Fruit fly (Drosophila melanogaster) whole organism, embryonic: Measurements from ENCODE around the gene Sfp87B.

ENCODE experiments used
- CG12219 ChIP-seq: fragments of 200-800 bp; sonication (Bioruptor generic); optimal IDR thresholded peaks from 3 replicates; lab custom pipeline; 2018; ENCODE audit warnings: missing biosample characterization, mild to moderate bottlenecking, missing genetic modification characterization
- CG13123 ChIP-seq: fragments of 200-800 bp; sonication (Bioruptor generic); optimal IDR thresholded peaks from 2 replicates; lab custom pipeline; 2016; ENCODE audit warnings: missing biosample characterization, missing genetic modification characterization
- CG14710 ChIP-seq: fragments of 200-800 bp; sonication (Bioruptor generic); optimal IDR thresholded peaks from 3 replicates; lab custom pipeline; 2019; ENCODE audit warnings: missing biosample characterization, mild to moderate bottlenecking, missing genetic modification characterization, moderate library complexity
- CG7745 ChIP-seq: fragments of 200-800 bp; sonication (Bioruptor generic); optimal IDR thresholded peaks from 2 replicates; lab custom pipeline; 2018; ENCODE audit warnings: missing biosample characterization, mild to moderate bottlenecking, missing genetic modification characterization, moderate library complexity
- crol ChIP-seq: fragments of 200-800 bp; sonication (Bioruptor generic); IDR thresholded peaks from 2 replicates; pipeline ENCODE4 v1.3.6; 2022; ENCODE audit warnings: missing biosample characterization, missing genetic modification characterization
- gt ChIP-seq: fragments of 200-800 bp; sonication (Bioruptor generic); IDR thresholded peaks from 2 replicates; pipeline ENCODE4 v1.3.6; 2022; ENCODE audit warnings: missing biosample characterization, missing genetic modification characterization
- zf30C ChIP-seq: fragments of 200-800 bp; sonication (Bioruptor generic); optimal IDR thresholded peaks from 3 replicates; lab custom pipeline; 2018; ENCODE audit warnings: missing biosample characterization, mild to moderate bottlenecking, missing genetic modification characterization

dm6 chr3R:12229113-12229512 lies 43.8 kb upstream of the Sfp87B start, which contains the start of gene CG3916:
- TF ChIP-seq CG7745 (no peak), zf30C (GFP tag; lab: Kevin White, UChicago) (no peak), crol (no peak), CG13123 (GFP tag; lab: Kevin White, UChicago) (no peak), CG14710 (tag; lab: Kevin White, UChicago) (no peak), CG12219 (GFP tag; lab: Kevin White, UChicago) (no peak), gt (no peak)
